Worm (Caenorhabditis elegans) whole organism, young adult: ENCODE measurements around the gene C55A6.1.

Source experiments
- B0019.2 ChIP-seq: fragments of 200-800 bp; sonication (Bioruptor generic); conservative IDR thresholded peaks from 2 replicates; pipeline ENCODE4 v1.3.6; 2022; ENCODE audit warnings: missing genetic modification reagents, missing genetic modification characterization, missing compliant biosample characterization
- F23B12.7 ChIP-seq: sonication (generic microtip); optimal IDR thresholded peaks from 2 replicates; lab custom pipeline; 2017; ENCODE audit warnings: missing genetic modification characterization, mild to moderate bottlenecking, missing compliant biosample characterization, antibody characterized with exemption, moderate library complexity; ENCODE audit not compliant: insufficient read depth
- F33H1.4 ChIP-seq: fragments of 200-800 bp; sonication (Bioruptor generic); IDR thresholded peaks from 2 replicates; pipeline ENCODE4 v1.3.6; 2022; ENCODE audit warnings: missing genetic modification reagents, missing genetic modification characterization, missing compliant biosample characterization
- F55B11.4 ChIP-seq: sonication (generic microtip); optimal IDR thresholded peaks from 2 replicates; lab custom pipeline; 2016; ENCODE audit warnings: missing compliant biosample characterization, missing genetic modification characterization, borderline replicate concordance; ENCODE audit not compliant: insufficient read depth
- Y53F4B.3 ChIP-seq: fragments of 200-800 bp; sonication (Bioruptor generic); IDR thresholded peaks from 2 replicates; pipeline ENCODE4 v1.3.6; 2022; ENCODE audit warnings: missing genetic modification reagents, missing genetic modification characterization, missing compliant biosample characterization
- Y53G8AR.9 ChIP-seq: fragments of 200-800 bp; sonication (Bioruptor generic); conservative IDR thresholded peaks from 2 replicates; pipeline ENCODE4 v1.3.6; 2022; ENCODE audit warnings: missing genetic modification reagents, missing genetic modification characterization, missing compliant biosample characterization
- akir-1 ChIP-seq: fragments of 200-800 bp; sonication (Bioruptor generic); optimal IDR thresholded peaks from 2 replicates; lab custom pipeline; 2018; ENCODE audit warnings: mild to moderate bottlenecking, missing genetic modification characterization, moderate library complexity, missing compliant biosample characterization
- ama-1 ChIP-seq, 3 experiments: fragments of 150-350 bp in 1 of 3; sonication (generic microtip) in 2 of 3; optimal IDR thresholded peaks; 2 replicates each; lab custom pipeline; 2014 to 2018; ENCODE audit warnings: missing biosample characterization in 2 of 3, missing genetic modification characterization in 2 of 3, missing genetic modification reagents in 2 of 3
- attf-3 ChIP-seq: fragments of 200-800 bp; sonication (Bioruptor generic); conservative IDR thresholded peaks from 2 replicates; pipeline ENCODE4 v1.3.6; 2022; ENCODE audit warnings: missing genetic modification reagents, missing genetic modification characterization, missing compliant biosample characterization
- attf-5 ChIP-seq: fragments of 200-800 bp; sonication (Bioruptor generic); optimal IDR thresholded peaks from 2 replicates; lab custom pipeline; 2018; ENCODE audit warnings: mild to moderate bottlenecking, missing genetic modification characterization, missing compliant biosample characterization
- bed-2 ChIP-seq: fragments of 200-800 bp; sonication (Bioruptor generic); IDR thresholded peaks from 2 replicates; pipeline ENCODE4 v1.3.6; 2022; ENCODE audit warnings: missing genetic modification reagents, missing genetic modification characterization, missing compliant biosample characterization
- ccch-3 ChIP-seq: fragments of 200-800 bp; sonication (Bioruptor generic); optimal IDR thresholded peaks from 2 replicates; lab custom pipeline; 2018; ENCODE audit warnings: mild to moderate bottlenecking, missing genetic modification characterization, missing compliant biosample characterization
- ceh-40 ChIP-seq: fragments of 200-800 bp; sonication (Bioruptor generic); IDR thresholded peaks from 2 replicates; pipeline ENCODE4 v1.3.6; 2022; ENCODE audit warnings: missing genetic modification characterization, missing compliant biosample characterization
- ceh-79 ChIP-seq: sonication (generic microtip); optimal IDR thresholded peaks from 2 replicates; lab custom pipeline; 2017; ENCODE audit warnings: mild to moderate bottlenecking, missing genetic modification characterization, missing compliant biosample characterization
- dpff-1 ChIP-seq: sonication (generic microtip); optimal IDR thresholded peaks from 2 replicates; lab custom pipeline; 2017; ENCODE audit warnings: mild to moderate bottlenecking, missing genetic modification characterization, missing compliant biosample characterization
- egl-44 ChIP-seq: fragments of 200-800 bp; sonication (Bioruptor generic); IDR thresholded peaks from 2 replicates; pipeline ENCODE4 v1.3.6; 2022; ENCODE audit warnings: missing genetic modification reagents, missing genetic modification characterization, missing compliant biosample characterization
- ekl-4 ChIP-seq: fragments of 200-800 bp; sonication (Bioruptor generic); IDR thresholded peaks from 2 replicates; pipeline ENCODE4 v1.3.6; 2022; ENCODE audit warnings: missing genetic modification reagents, missing genetic modification characterization, missing compliant biosample characterization
- hlh-12 ChIP-seq: sonication (generic microtip); optimal IDR thresholded peaks from 2 replicates; lab custom pipeline; 2016; ENCODE audit warnings: missing genetic modification characterization, missing compliant biosample characterization
- hlh-26 ChIP-seq: fragments of 200-800 bp; sonication (Bioruptor generic); conservative IDR thresholded peaks from 2 replicates; pipeline ENCODE4 v1.3.6; 2022; ENCODE audit warnings: missing genetic modification reagents, missing genetic modification characterization, missing compliant biosample characterization
- hmg-20 ChIP-seq: fragments of 200-800 bp; sonication (Bioruptor generic); IDR thresholded peaks from 2 replicates; pipeline ENCODE4 v1.3.6; 2022; ENCODE audit warnings: missing genetic modification reagents, missing genetic modification characterization, missing compliant biosample characterization
- let-607 ChIP-seq, 2 experiments: fragments of 200-800 bp in 1 of 2; sonication (Bioruptor generic) in 1 of 2; sonication (generic microtip) in 1 of 2; optimal IDR thresholded peaks; 2 replicates each; lab custom pipeline; 2016 to 2018; ENCODE audit warnings: mild to moderate bottlenecking in 2 of 2, missing compliant biosample characterization in 2 of 2, missing genetic modification characterization in 2 of 2, moderate library complexity in 2 of 2, missing genotype in 1 of 2
- lin-40 ChIP-seq: sonication (generic microtip); optimal IDR thresholded peaks from 2 replicates; lab custom pipeline; 2016; ENCODE audit warnings: missing genetic modification characterization, mild to moderate bottlenecking, missing compliant biosample characterization, missing genotype, missing genetic modification reagents
- lir-1 ChIP-seq: fragments of 200-800 bp; sonication (Bioruptor generic); conservative IDR thresholded peaks from 2 replicates; pipeline ENCODE4 v1.3.6; 2022; ENCODE audit warnings: missing genetic modification reagents, missing genetic modification characterization, missing compliant biosample characterization
- lsl-1 ChIP-seq: fragments of 200-800 bp; sonication (Bioruptor generic); optimal IDR thresholded peaks from 2 replicates; lab custom pipeline; 2018; ENCODE audit warnings: mild to moderate bottlenecking, missing genetic modification characterization, moderate library complexity, missing compliant biosample characterization
- mxl-1 ChIP-seq: sonication (generic microtip); optimal IDR thresholded peaks from 2 replicates; lab custom pipeline; 2016; ENCODE audit warnings: missing genetic modification characterization, missing compliant biosample characterization
- nfyb-1 ChIP-seq: fragments of 200-800 bp; sonication (Bioruptor generic); IDR thresholded peaks from 2 replicates; pipeline ENCODE4 v1.3.6; 2022; ENCODE audit warnings: missing genetic modification reagents, missing genetic modification characterization, missing compliant biosample characterization
- nhr-120 ChIP-seq: fragments of 200-800 bp; sonication (Bioruptor generic); IDR thresholded peaks from 2 replicates; pipeline ENCODE4 v1.3.6; 2022; ENCODE audit warnings: missing genetic modification characterization, missing compliant biosample characterization
- nhr-179 ChIP-seq: sonication (generic microtip); optimal IDR thresholded peaks from 2 replicates; lab custom pipeline; 2016; ENCODE audit warnings: mild to moderate bottlenecking, missing genetic modification characterization, missing compliant biosample characterization
- nhr-27 ChIP-seq: fragments of 200-800 bp; sonication (Bioruptor generic); optimal IDR thresholded peaks from 2 replicates; lab custom pipeline; 2018; ENCODE audit warnings: mild to moderate bottlenecking, missing genetic modification characterization, moderate library complexity, missing compliant biosample characterization
- nhr-80 ChIP-seq: sonication (generic microtip); optimal IDR thresholded peaks from 2 replicates; lab custom pipeline; 2016; ENCODE audit warnings: missing genetic modification characterization, missing compliant biosample characterization
- rcor-1 ChIP-seq: fragments of 200-800 bp; sonication (Bioruptor generic); IDR thresholded peaks from 2 replicates; pipeline ENCODE4 v1.3.6; 2022; ENCODE audit warnings: missing genetic modification reagents, missing genetic modification characterization, missing compliant biosample characterization
- sea-2 ChIP-seq: fragments of 200-800 bp; sonication (Bioruptor generic); IDR thresholded peaks from 2 replicates; pipeline ENCODE4 v1.3.6; 2022; ENCODE audit warnings: missing genetic modification characterization, missing compliant biosample characterization
- snpc-1.3 ChIP-seq: sonication (generic microtip); optimal IDR thresholded peaks from 2 replicates; lab custom pipeline; 2017; ENCODE audit warnings: missing genetic modification characterization, mild to moderate bottlenecking, missing compliant biosample characterization, antibody characterized with exemption, moderate library complexity, missing genotype, missing genetic modification reagents; ENCODE audit not compliant: insufficient read depth
- snpc-4 ChIP-seq, 5 experiments: fragments of 150-350 bp in 1 of 5; sonication (generic microtip) in 4 of 5; optimal IDR thresholded peaks; 2 replicates each; lab custom pipeline; 2014 to 2018; ENCODE audit warnings: missing genetic modification characterization in 5 of 5, missing biosample characterization in 3 of 5, antibody characterized with exemption in 2 of 5, mild to moderate bottlenecking in 2 of 5, missing compliant biosample characterization in 2 of 5, missing genotype in 2 of 5, moderate library complexity in 2 of 5, missing genetic modification reagents in 1 of 5
- somi-1 ChIP-seq: fragments of 200-800 bp; sonication (Bioruptor generic); optimal IDR thresholded peaks from 2 replicates; lab custom pipeline; 2018; ENCODE audit warnings: mild to moderate bottlenecking, missing genetic modification characterization, missing compliant biosample characterization
- tbx-9 ChIP-seq: sonication (generic microtip); optimal IDR thresholded peaks from 2 replicates; lab custom pipeline; 2016; ENCODE audit warnings: borderline replicate concordance, missing genetic modification characterization, inconsistent platforms, missing compliant biosample characterization
- unc-130 ChIP-seq: sonication (generic microtip); optimal IDR thresholded peaks from 2 replicates; lab custom pipeline; 2016; ENCODE audit warnings: missing genetic modification reagents, missing genetic modification characterization, missing compliant biosample characterization
- xnd-1 ChIP-seq: sonication (generic microtip); optimal IDR thresholded peaks from 2 replicates; lab custom pipeline; 2016; ENCODE audit warnings: missing genotype, missing genetic modification reagents, missing genetic modification characterization, missing compliant biosample characterization
- zfh-2 ChIP-seq: fragments of 200-800 bp; sonication (Bioruptor generic); conservative IDR thresholded peaks from 2 replicates; pipeline ENCODE4 v1.3.6; 2022; ENCODE audit warnings: missing genetic modification reagents, missing genetic modification characterization, missing compliant biosample characterization
- zim-3 ChIP-seq: sonication (generic microtip); optimal IDR thresholded peaks from 2 replicates; lab custom pipeline; 2017; ENCODE audit warnings: mild to moderate bottlenecking, missing genetic modification characterization, moderate library complexity, missing compliant biosample characterization
- ztf-25 ChIP-seq: fragments of 200-800 bp; sonication (Bioruptor generic); IDR thresholded peaks from 2 replicates; pipeline ENCODE4 v1.3.6; 2022; ENCODE audit warnings: missing genetic modification reagents, missing genetic modification characterization, missing compliant biosample characterization
- ztf-26 ChIP-seq: sonication (generic microtip); optimal IDR thresholded peaks from 2 replicates; lab custom pipeline; 2017; ENCODE audit warnings: missing genetic modification characterization, missing compliant biosample characterization
- ztf-6 ChIP-seq: fragments of 200-800 bp; sonication (Bioruptor generic); IDR thresholded peaks from 2 replicates; pipeline ENCODE4 v1.3.6; 2022; ENCODE audit warnings: missing genetic modification reagents, missing genetic modification characterization, missing compliant biosample characterization

C55A6.1 gene

ce11 chrV:11526927-11527491, 22.2 kb upstream of the C55A6.1 start:
- TF ChIP-seq dpff-1 (tag; lab: Kevin White, UChicago) (no peak), bed-2 (GFP tag; lab: Robert Waterston, UW) (no peak), attf-5 (GFP tag; lab: Kevin White, UChicago) (no peak), egl-44 (GFP tag; lab: Robert Waterston, UW) (no peak), ztf-26 (tag; lab: Kevin White, UChicago) (no peak), nfyb-1 (GFP tag; lab: Robert Waterston, UW) (no peak), unc-130 (no peak), Y53G8AR.9 (no peak), lin-40 (tag; lab: Kevin White, UChicago) (no peak), nhr-27 (no peak), akir-1 (GFP tag; lab: Kevin White, UChicago) (no peak), F23B12.7 (tag; lab: Kevin White, UChicago) (no peak), ztf-6 (GFP tag; lab: Robert Waterston, UW) (no peak), tbx-9 (tag; lab: Kevin White, UChicago) (no peak), ccch-3 (GFP tag; lab: Kevin White, UChicago) (no peak), nhr-179 (no peak), hmg-20 (GFP tag; lab: Robert Waterston, UW) (no peak), somi-1 (GFP tag; lab: Kevin White, UChicago) (no peak), ztf-25 (GFP tag; lab: Robert Waterston, UW) (no peak)

DNA sequence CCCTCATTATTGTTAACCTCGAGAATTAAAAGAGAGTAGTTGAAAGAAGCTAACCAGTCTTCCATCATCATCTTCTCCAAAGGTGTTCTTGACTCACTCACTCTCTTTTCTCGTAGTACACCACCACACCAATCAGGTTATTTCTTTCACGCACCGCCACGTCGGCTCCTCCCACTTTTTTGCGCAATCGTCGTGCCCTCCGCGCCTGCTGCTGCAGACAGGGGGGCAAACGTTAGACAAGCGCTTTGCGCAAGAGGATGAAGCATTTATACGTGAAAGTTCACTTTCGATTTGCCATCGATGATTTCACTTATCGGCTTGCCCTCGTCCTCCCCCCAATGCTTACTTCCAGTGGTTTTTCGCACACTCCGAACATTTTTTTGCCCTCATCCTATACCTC, 20.6 kb upstream of the C55A6.1 start:
- peak; percentile 69 for TF ChIP-seq zfh-2 (GFP tag; lab: Robert Waterston, UW)
- TF ChIP-seq ekl-4 (GFP tag; lab: Robert Waterston, UW), result no peak
- TF ChIP-seq, all 124 proteins: peak for 1

ce11 chrV:11521448-11521847, 16.7 kb upstream of the C55A6.1 start, which contains the start of gene pafo-1:
Gene pafo-1 (plus strand): TSS chrV:11521703.
- no peak for TF ChIP-seq mxl-1 (tag; lab: Kevin White, UChicago)
- no peak for TF ChIP-seq hlh-12 (tag; lab: Kevin White, UChicago)
- no peak for TF ChIP-seq zim-3 (tag; lab: Kevin White, UChicago)
- TF ChIP-seq attf-3 (GFP tag; lab: Robert Waterston, UW), result peak; percentile 62; the same call in 1 of the 2 replicates
- no peak for TF ChIP-seq B0019.2 (GFP tag; lab: Robert Waterston, UW)
- TF ChIP-seq lsl-1 (GFP tag; lab: Kevin White, UChicago), result peak; percentile 72
- no peak for TF ChIP-seq F55B11.4 (tag; lab: Kevin White, UChicago)
- no peak for TF ChIP-seq hlh-26
- peak; percentile 88 for TF ChIP-seq rcor-1 (GFP tag; lab: Robert Waterston, UW)
- peak; percentile 41 for TF ChIP-seq snpc-4 (GFP tag; optimal IDR thresholded peaks at IDR 0.05; lab: Kevin White, UChicago)
- peak; percentile 40 to 85 (median 67) for TF ChIP-seq snpc-4 (tag; optimal IDR thresholded peaks at IDR 0.05; lab: Kevin White, UChicago)
- no peak for TF ChIP-seq ceh-79 (tag; lab: Kevin White, UChicago)
- TF ChIP-seq F23B12.7 (tag; lab: Kevin White, UChicago), result peak; percentile 30
- no peak for TF ChIP-seq ceh-40 (GFP tag; lab: Robert Waterston, UW)
- peak; percentile 91 for TF ChIP-seq Y53G8AR.9
- no peak for TF ChIP-seq sea-2 (GFP tag; lab: Robert Waterston, UW)
- peak in 1 of 2 experiments; percentile 16 for TF ChIP-seq let-607 (tag; optimal IDR thresholded peaks at IDR 0.05; lab: Kevin White, UChicago)
- TF ChIP-seq Y53F4B.3 (GFP tag; lab: Robert Waterston, UW), result no peak
- TF ChIP-seq nhr-80 (tag; lab: Kevin White, UChicago), result peak; percentile 27
- peak; percentile 93 for TF ChIP-seq nfyb-1 (GFP tag; lab: Robert Waterston, UW)
- peak; percentile 40 for TF ChIP-seq snpc-1.3 (tag; lab: Kevin White, UChicago)
- no peak for TF ChIP-seq ama-1 (optimal IDR thresholded peaks at IDR 0.05; lab: Kevin White, UChicago)
- TF ChIP-seq ama-1 (GFP tag; optimal IDR thresholded peaks at IDR 0.05; lab: Kevin White, UChicago), result no peak
- TF ChIP-seq ztf-25 (GFP tag; lab: Robert Waterston, UW), result 0 out of 2 replicates have a peak, but pooled peaks have one; percentile 58
- TF ChIP-seq nhr-120 (GFP tag; lab: Robert Waterston, UW), result no peak
- TF ChIP-seq F33H1.4, result peak; percentile 74
- TF ChIP-seq lir-1 (GFP tag; lab: Robert Waterston, UW), result 0 out of 2 replicates have a peak, but pooled peaks have one; percentile 42
- TF ChIP-seq xnd-1 (tag; lab: Kevin White, UChicago), result peak; percentile 65
